Worm (Caenorhabditis elegans) whole organism, L4 larva: ENCODE measurements around the gene hmp-1.

Experiments used
- R02D3.7 ChIP-seq: fragments of 150-350 bp; sonication (generic microtip); optimal IDR thresholded peaks from 3 replicates; lab custom pipeline; 2014; ENCODE audit warnings: missing biosample characterization, missing genetic modification characterization
- ceh-82 ChIP-seq: sonication (generic microtip); optimal IDR thresholded peaks from 2 replicates; lab custom pipeline; 2017; ENCODE audit warnings: missing biosample characterization, missing genetic modification characterization
- ces-1 ChIP-seq: fragments of 150-350 bp; sonication (generic microtip); optimal IDR thresholded peaks from 4 replicates; lab custom pipeline; 2014; ENCODE audit warnings: missing biosample characterization, missing genetic modification reagents, missing genetic modification characterization
- lin-38 ChIP-seq: fragments of 200-800 bp; sonication (Bioruptor generic); IDR thresholded peaks from 2 replicates; pipeline ENCODE4 v1.3.6; 2022; ENCODE audit warnings: missing genetic modification reagents, missing genetic modification characterization, missing compliant biosample characterization
- nhr-28 ChIP-seq: fragments of 150-350 bp; optimal IDR thresholded peaks from 2 replicates; lab custom pipeline; 2014; ENCODE audit warnings: missing biosample characterization, missing genetic modification characterization
- pha-4 ChIP-seq, 2 experiments: fragments of 150-350 bp in 1 of 2; fragments of 200-800 bp in 1 of 2; sonication (Bioruptor generic) in 1 of 2; IDR thresholded peaks in 1 of 2; optimal IDR thresholded peaks in 1 of 2; 2 replicates each; pipeline versions ENCODE4 v1.3.6 to Lab custom; 2014 to 2022; ENCODE audit warnings: missing genetic modification characterization in 2 of 2, missing genetic modification reagents in 2 of 2, missing biosample characterization in 1 of 2, missing compliant biosample characterization in 1 of 2
- skn-1 ChIP-seq: fragments of 150-350 bp; optimal IDR thresholded peaks from 2 replicates; lab custom pipeline; 2014; ENCODE audit warnings: missing biosample characterization, missing genetic modification characterization
- spr-1 ChIP-seq: sonication (generic microtip); optimal IDR thresholded peaks from 2 replicates; lab custom pipeline; 2016; ENCODE audit warnings: mild to moderate bottlenecking, missing genetic modification characterization, missing compliant biosample characterization

ce11 chrV:11825662-11826061, 20.0 kb upstream of the hmp-1 start, which contains the start of gene D2023.4:
- TF ChIP-seq R02D3.7 (tag; lab: Kevin White, UChicago), result no peak
- TF ChIP-seq ces-1 (GFP tag; lab: Kevin White, UChicago), result no peak
- TF ChIP-seq pha-4 (GFP tag; IDR thresholded peaks at IDR 0.05; lab: Robert Waterston, UW), result no peak
- no peak for TF ChIP-seq pha-4 (tag; optimal IDR thresholded peaks at IDR 0.05; lab: Kevin White, UChicago)
- TF ChIP-seq nhr-28, result no peak
- no peak for TF ChIP-seq ceh-82 (tag; lab: Kevin White, UChicago)
- TF ChIP-seq spr-1 (tag; lab: Kevin White, UChicago), result no peak
- no peak for TF ChIP-seq skn-1 (tag; lab: Kevin White, UChicago)
- peak; percentile 17; the same call in 1 of the 2 replicates for TF ChIP-seq lin-38 (GFP tag; lab: Robert Waterston, UW)
